Fruit fly (Drosophila melanogaster) whole organism, embryonic: ENCODE measurements around the gene Fitm.

Experiments
- Bgb ChIP-seq: fragments of 200-800 bp; sonication (Bioruptor generic); IDR thresholded peaks from 2 replicates; pipeline ENCODE4 v1.3.6; 2022; ENCODE audit warnings: missing biosample characterization, missing genetic modification characterization; ENCODE audit not compliant: partially characterized antibody
- CG10543 ChIP-seq: fragments of 200-800 bp; sonication (Bioruptor generic); optimal IDR thresholded peaks from 3 replicates; lab custom pipeline; 2017; ENCODE audit warnings: missing biosample characterization, mild to moderate bottlenecking, missing genetic modification characterization, moderate library complexity
- CG10565 ChIP-seq: fragments of 200-800 bp; sonication (Bioruptor generic); optimal IDR thresholded peaks from 3 replicates; lab custom pipeline; 2016; ENCODE audit warnings: missing biosample characterization, mild to moderate bottlenecking, missing genetic modification characterization
- CG11456 ChIP-seq: fragments of 200-800 bp; sonication (Bioruptor generic); IDR thresholded peaks from 3 replicates; pipeline ENCODE4 v1.3.6; 2022; ENCODE audit warnings: missing biosample characterization, missing genetic modification characterization
- CG14860 ChIP-seq: fragments of 200-800 bp; sonication (Bioruptor generic); IDR thresholded peaks from 3 replicates; pipeline ENCODE4 v1.3.6; 2022; ENCODE audit warnings: missing biosample characterization, missing genetic modification characterization; ENCODE audit not compliant: partially characterized antibody
- CG17328 ChIP-seq: fragments of 200-800 bp; sonication (Bioruptor generic); IDR thresholded peaks from 2 replicates; pipeline ENCODE4 v1.3.6; 2022; ENCODE audit warnings: missing biosample characterization, missing genetic modification characterization
- CG18011 ChIP-seq: fragments of 200-800 bp; sonication (Bioruptor generic); optimal IDR thresholded peaks from 2 replicates; lab custom pipeline; 2017; ENCODE audit warnings: missing biosample characterization, missing genetic modification characterization, mild to moderate bottlenecking, moderate library complexity, missing genotype
- CG5953 ChIP-seq: fragments of 200-800 bp; sonication (Bioruptor generic); IDR thresholded peaks from 2 replicates; pipeline ENCODE4 v1.3.6; 2022; ENCODE audit warnings: missing biosample characterization, missing genetic modification characterization
- CG6272 ChIP-seq: fragments of 200-800 bp; sonication (Bioruptor generic); IDR thresholded peaks from 2 replicates; pipeline ENCODE4 v1.3.6; 2022; ENCODE audit warnings: missing biosample characterization, missing genetic modification characterization
- CG8924 ChIP-seq: fragments of 200-800 bp; optimal IDR thresholded peaks from 3 replicates; lab custom pipeline; 2019; ENCODE audit warnings: missing biosample characterization, mild to moderate bottlenecking, missing genetic modification characterization, moderate library complexity
- CG9797 ChIP-seq: fragments of 200-800 bp; sonication (Bioruptor generic); optimal IDR thresholded peaks from 3 replicates; lab custom pipeline; 2018; ENCODE audit warnings: missing biosample characterization, mild to moderate bottlenecking, missing genetic modification characterization
- Dek ChIP-seq: fragments of 200-800 bp; sonication (Bioruptor generic); optimal IDR thresholded peaks from 3 replicates; lab custom pipeline; 2019; ENCODE audit warnings: missing biosample characterization, mild to moderate bottlenecking, missing genetic modification characterization, moderate library complexity
- Dll ChIP-seq: fragments of 200-800 bp; sonication (Bioruptor generic); IDR thresholded peaks from 4 replicates; pipeline ENCODE4 v1.3.6; 2022; ENCODE audit warnings: missing biosample characterization, missing genetic modification characterization; ENCODE audit not compliant: partially characterized antibody
- Doc3 ChIP-seq: fragments of 200-800 bp; sonication (Bioruptor generic); IDR thresholded peaks from 3 replicates; pipeline ENCODE4 v1.3.6; 2022; ENCODE audit warnings: missing biosample characterization, missing genetic modification characterization; ENCODE audit not compliant: partially characterized antibody
- Eip74EF ChIP-seq, 2 experiments: fragments of 200-800 bp in 1 of 2; fragments of >200 bp in 1 of 2; sonication (Bioruptor generic) in 1 of 2; optimal IDR thresholded peaks; 2 replicates each; lab custom pipeline; 2017 to 2019; ENCODE audit warnings: missing biosample characterization in 2 of 2, missing genetic modification characterization in 2 of 2, mild to moderate bottlenecking in 1 of 2, moderate library complexity in 1 of 2
- Ets65A ChIP-seq: fragments of 200-800 bp; sonication (Bioruptor generic); peaks from one replicate; lab custom pipeline; 2016; ENCODE audit warnings: missing biosample characterization, missing genetic modification characterization
- Hmr ChIP-seq: fragments of 200-800 bp; sonication (Bioruptor generic); optimal IDR thresholded peaks from 3 replicates; lab custom pipeline; 2017; ENCODE audit warnings: mild to moderate bottlenecking, missing biosample characterization, missing genetic modification reagents, missing genetic modification characterization
- Jarid2 ChIP-seq: fragments of 200-800 bp; sonication (Bioruptor generic); optimal IDR thresholded peaks from 3 replicates; lab custom pipeline; 2017; ENCODE audit warnings: mild to moderate bottlenecking, missing biosample characterization, missing genetic modification reagents, missing genetic modification characterization
- MBD-R2 ChIP-seq: fragments of 200-800 bp; sonication (Bioruptor generic); IDR thresholded peaks from 2 replicates; pipeline ENCODE4 v1.3.6; 2022; ENCODE audit warnings: missing biosample characterization, missing genetic modification characterization
- Med ChIP-seq: fragments of 200-800 bp; sonication (Bioruptor generic); peaks from one replicate; lab custom pipeline; 2016; ENCODE audit warnings: missing biosample characterization, missing genetic modification characterization, mild to moderate bottlenecking, inconsistent platforms, moderate library complexity
- Mrtf ChIP-seq: fragments of 200-800 bp; sonication (Bioruptor generic); IDR thresholded peaks from 3 replicates; pipeline ENCODE4 v1.3.6; 2022; ENCODE audit warnings: missing biosample characterization, missing genetic modification characterization
- Opbp ChIP-seq: fragments of 200-800 bp; sonication (Bioruptor generic); IDR thresholded peaks from 3 replicates; pipeline ENCODE4 v1.3.6; 2022; ENCODE audit warnings: missing biosample characterization, missing genetic modification characterization; ENCODE audit not compliant: partially characterized antibody
- Scr ChIP-seq: fragments of 200-800 bp; sonication (Bioruptor generic); IDR thresholded peaks from 2 replicates; pipeline ENCODE4 v1.3.6; 2022; ENCODE audit warnings: missing biosample characterization, missing genetic modification characterization; ENCODE audit not compliant: partially characterized antibody
- Sry-δ ChIP-seq: fragments of 200-800 bp; sonication (Bioruptor generic); optimal IDR thresholded peaks from 2 replicates; lab custom pipeline; 2016; ENCODE audit warnings: missing biosample characterization, missing genetic modification characterization
- Stat92E ChIP-seq, 3 experiments: fragments of >200 bp in 2 of 3; fragments of 200-800 bp in 1 of 3; sonication (Bioruptor generic) in 1 of 3; optimal IDR thresholded peaks; 2 replicates each; lab custom pipeline; 2017 to 2019; ENCODE audit warnings: missing biosample characterization in 3 of 3, missing genetic modification characterization in 3 of 3, mild to moderate bottlenecking in 1 of 3, moderate library complexity in 1 of 3
- amos ChIP-seq: fragments of 200-800 bp; sonication (Bioruptor generic); IDR thresholded peaks from 2 replicates; pipeline ENCODE4 v1.3.6; 2022; ENCODE audit warnings: missing biosample characterization, missing genetic modification characterization; ENCODE audit not compliant: partially characterized antibody
- bbx ChIP-seq: fragments of 200-800 bp; sonication (Bioruptor generic); IDR thresholded peaks from 2 replicates; pipeline ENCODE4 v1.3.6; 2022; ENCODE audit warnings: missing biosample characterization, missing genetic modification characterization; ENCODE audit not compliant: partially characterized antibody
- crp ChIP-seq, 2 experiments: fragments of 200-800 bp; sonication (Bioruptor generic); optimal IDR thresholded peaks; 2 replicates in 1 of 2; 3 replicates in 1 of 2; lab custom pipeline; 2017; ENCODE audit warnings: missing biosample characterization in 2 of 2, missing genetic modification characterization in 2 of 2, mild to moderate bottlenecking in 1 of 2, moderate library complexity in 1 of 2
- esg ChIP-seq: fragments of 200-800 bp; sonication (Bioruptor generic); conservative IDR thresholded peaks from 2 replicates; pipeline ENCODE4 v1.3.6; 2022; ENCODE audit warnings: missing biosample characterization, missing genetic modification characterization
- gce ChIP-seq: fragments of 200-800 bp; sonication (Bioruptor generic); IDR thresholded peaks from 3 replicates; pipeline ENCODE4 v1.3.6; 2022; ENCODE audit warnings: missing biosample characterization, missing genetic modification characterization
- gem ChIP-seq: fragments of 200-800 bp; sonication (Bioruptor generic); optimal IDR thresholded peaks from 2 replicates; lab custom pipeline; 2019; ENCODE audit warnings: missing biosample characterization, mild to moderate bottlenecking, missing genetic modification characterization, moderate library complexity
- gfzf ChIP-seq: fragments of 200-800 bp; sonication (Bioruptor generic); optimal IDR thresholded peaks from 2 replicates; lab custom pipeline; 2016; ENCODE audit warnings: missing biosample characterization, mild to moderate bottlenecking, missing genetic modification characterization, moderate library complexity
- gsb ChIP-seq: fragments of 200-800 bp; sonication (Bioruptor generic); IDR thresholded peaks from 2 replicates; pipeline ENCODE4 v1.3.6; 2022; ENCODE audit warnings: missing biosample characterization, missing genetic modification characterization
- h ChIP-seq: fragments of >200 bp; optimal IDR thresholded peaks from 2 replicates; lab custom pipeline; 2017
- hb ChIP-seq: fragments of 200-800 bp; sonication (Bioruptor generic); IDR thresholded peaks from 3 replicates; pipeline ENCODE4 v1.3.6; 2022; ENCODE audit warnings: missing biosample characterization, missing genetic modification characterization; ENCODE audit not compliant: partially characterized antibody
- hkb ChIP-seq, 2 experiments: fragments of 200-800 bp in 1 of 2; fragments of >200 bp in 1 of 2; sonication (Bioruptor generic) in 1 of 2; IDR thresholded peaks in 1 of 2; optimal IDR thresholded peaks in 1 of 2; 2 replicates each; pipeline versions ENCODE4 v1.3.6 to Lab custom; 2017 to 2022; ENCODE audit warnings: missing biosample characterization in 1 of 2, missing genetic modification characterization in 1 of 2
- inv ChIP-seq: fragments of 200-800 bp; sonication (Bioruptor generic); IDR thresholded peaks from 2 replicates; pipeline ENCODE4 v1.3.6; 2022; ENCODE audit warnings: missing biosample characterization, missing genetic modification characterization; ENCODE audit not compliant: partially characterized antibody
- kay ChIP-seq: fragments of 200-800 bp; sonication (Bioruptor generic); optimal IDR thresholded peaks from 2 replicates; lab custom pipeline; 2016; ENCODE audit warnings: missing biosample characterization, missing genetic modification characterization
- mld ChIP-seq: fragments of 200-800 bp; sonication (Bioruptor generic); IDR thresholded peaks from 3 replicates; pipeline ENCODE4 v1.3.6; 2022; ENCODE audit warnings: missing biosample characterization, missing genetic modification characterization; ENCODE audit not compliant: partially characterized antibody
- nom ChIP-seq: fragments of 200-800 bp; sonication (Bioruptor generic); optimal IDR thresholded peaks from 2 replicates; lab custom pipeline; 2017; ENCODE audit warnings: missing biosample characterization, missing genetic modification characterization, mild to moderate bottlenecking, moderate library complexity, missing genetic modification reagents
- pfk ChIP-seq: fragments of 200-800 bp; sonication (Bioruptor generic); optimal IDR thresholded peaks from 2 replicates; lab custom pipeline; 2018; ENCODE audit warnings: missing biosample characterization, mild to moderate bottlenecking, missing genetic modification characterization, moderate library complexity
- ro ChIP-seq: fragments of 200-800 bp; sonication (Bioruptor generic); IDR thresholded peaks from 2 replicates; pipeline ENCODE4 v1.3.6; 2022; ENCODE audit warnings: missing biosample characterization, missing genetic modification characterization
- sens ChIP-seq: fragments of 200-800 bp; sonication (Bioruptor generic); peaks from one replicate; lab custom pipeline; 2016; ENCODE audit warnings: missing biosample characterization, missing genetic modification characterization
- sqz ChIP-seq: fragments of 200-800 bp; sonication (Bioruptor generic); optimal IDR thresholded peaks from 3 replicates; lab custom pipeline; 2018; ENCODE audit warnings: missing biosample characterization, mild to moderate bottlenecking, missing genetic modification characterization
- tio ChIP-seq: fragments of 200-800 bp; sonication (Bioruptor generic); optimal IDR thresholded peaks from 2 replicates; lab custom pipeline; 2017; ENCODE audit warnings: missing biosample characterization, missing genetic modification characterization, inconsistent platforms
- tna ChIP-seq: fragments of 200-800 bp; sonication (Bioruptor generic); IDR thresholded peaks from 2 replicates; pipeline ENCODE4 v1.3.6; 2022; ENCODE audit warnings: missing biosample characterization, missing genetic modification characterization; ENCODE audit not compliant: partially characterized antibody

The Fitm gene

DNA sequence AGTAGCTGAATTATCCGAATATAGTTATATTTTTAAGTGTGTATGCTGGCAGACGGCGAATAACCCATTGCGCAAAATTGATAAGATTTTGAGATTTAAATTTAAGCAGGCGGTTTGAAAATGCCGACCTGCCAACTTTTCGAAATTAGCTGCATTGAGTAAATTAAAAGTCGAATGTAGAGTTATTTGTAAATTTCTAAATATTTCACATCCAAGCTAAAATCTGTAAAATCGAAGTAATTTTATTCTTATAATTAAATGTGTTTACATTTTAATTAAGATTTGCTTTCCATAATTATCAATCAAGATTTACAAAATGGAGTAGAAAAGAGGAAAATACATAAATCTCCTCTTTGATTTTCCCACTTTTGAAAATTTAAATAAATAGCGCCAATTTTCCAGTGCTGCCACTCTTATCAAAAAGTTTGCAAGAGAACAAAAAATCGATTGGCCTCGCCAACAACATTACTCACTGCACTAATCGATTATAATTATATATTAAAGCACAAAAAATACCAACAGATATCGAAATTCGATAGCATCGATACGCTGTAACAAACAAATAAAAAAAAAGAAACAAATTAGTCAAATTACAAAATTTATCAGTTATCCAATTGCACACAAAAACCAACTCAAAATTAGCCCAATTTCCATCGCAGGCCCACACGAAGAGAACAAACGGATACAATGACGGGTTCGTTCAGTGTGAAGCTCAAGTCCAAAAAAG lies 12.0 kb downstream of the Fitm start, which contains the start of gene Yod1 (continued):
- TF ChIP-seq kay (GFP tag; lab: Kevin White, UChicago) = peak; percentile 62
- TF ChIP-seq MBD-R2 (GFP tag; lab: Robert Waterston, UW) = peak; percentile 49
- peak; percentile 35 for TF ChIP-seq inv (GFP tag; lab: Robert Waterston, UW)
- TF ChIP-seq CG14860 (GFP tag; lab: Robert Waterston, UW) = peak; percentile 62; the same call in 1 of the 3 replicates
- TF ChIP-seq sqz (GFP tag; lab: Kevin White, UChicago) = peak; percentile 69
- TF ChIP-seq amos = peak; percentile 73
- peak; percentile 4 for TF ChIP-seq Med
- TF ChIP-seq gem = peak; percentile 18
- TF ChIP-seq Opbp (GFP tag; lab: Robert Waterston, UW) = peak; percentile 64; the same call in 2 of the 3 replicates
- peak; percentile 50; the same call in 2 of the 3 replicates for TF ChIP-seq mld (GFP tag; lab: Robert Waterston, UW)
- peak; percentile 2 for TF ChIP-seq Dek (tag; lab: Kevin White, UChicago)
- TF ChIP-seq gce = no peak
- TF ChIP-seq gsb (GFP tag; lab: Robert Waterston, UW) = no peak
- peak; percentile 75 for TF ChIP-seq sens
- no peak for TF ChIP-seq hkb (optimal IDR thresholded peaks at IDR 0.05; lab: Kevin White, UChicago)
- TF ChIP-seq hkb (GFP tag; IDR thresholded peaks at IDR 0.05; lab: Robert Waterston, UW) = no peak
- no peak for TF ChIP-seq CG18011 (GFP tag; lab: Kevin White, UChicago)
- TF ChIP-seq tio (GFP tag; lab: Kevin White, UChicago) = no peak
- no peak for TF ChIP-seq Jarid2 (GFP tag; lab: Kevin White, UChicago)
- TF ChIP-seq gfzf = peak; percentile 32
- TF ChIP-seq CG11456 = no peak
- peak; percentile 67 for TF ChIP-seq Scr
- TF ChIP-seq tna = peak; percentile 70
- peak in 1 of 2 experiments; percentile 11 for TF ChIP-seq crp (GFP tag; optimal IDR thresholded peaks at IDR 0.05; lab: Kevin White, UChicago)
- no peak for TF ChIP-seq CG10543 (GFP tag; lab: Kevin White, UChicago)
- TF ChIP-seq CG9797 (GFP tag; lab: Kevin White, UChicago) = peak; percentile 30
- TF ChIP-seq Doc3 = peak; percentile 56; the same call in 2 of the 3 replicates
- peak; percentile 40 for TF ChIP-seq CG8924 (tag; lab: Kevin White, UChicago)
- peak; percentile 76; the same call in 1 of the 2 replicates for TF ChIP-seq Bgb (GFP tag; lab: Robert Waterston, UW)
- TF ChIP-seq Dll = peak; percentile 81; the same call in 3 of the 4 replicates
- TF ChIP-seq bbx (GFP tag; lab: Robert Waterston, UW) = peak; percentile 67

DNA sequence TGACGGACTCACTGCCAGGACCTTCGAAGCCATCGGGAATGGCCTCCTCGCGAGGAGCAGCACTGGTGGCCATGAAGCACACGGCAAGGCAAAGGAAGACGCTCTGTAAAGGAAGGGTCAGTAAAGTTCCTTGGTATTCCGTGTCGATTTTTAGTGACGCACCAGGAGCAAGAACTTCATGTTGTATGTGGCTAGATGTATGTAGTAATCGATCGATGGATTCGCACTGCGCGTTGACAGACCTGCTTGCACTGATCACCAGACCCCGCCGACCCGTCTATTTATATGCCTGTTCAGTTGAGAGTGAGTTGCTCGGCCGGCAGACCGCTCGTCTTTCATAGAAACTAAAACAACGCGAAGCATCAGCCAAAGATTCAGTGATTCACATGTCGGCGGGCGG lies 12.9 kb downstream of the Fitm start, which contains the start of gene CG15213:
TSS of gene CG15213 (minus strand) at position 255 of the 400 bp plus-strand sequence.
- 0 out of 2 replicates have a peak, but pooled peaks have one; percentile 9 for TF ChIP-seq CG6272 (GFP tag; lab: Robert Waterston, UW)
- TF ChIP-seq CG10565 (GFP tag; lab: Kevin White, UChicago) = no peak
- TF ChIP-seq nom (GFP tag; lab: Kevin White, UChicago) = no peak
- TF ChIP-seq esg (GFP tag; lab: Robert Waterston, UW) = no peak
- no peak for TF ChIP-seq tna
- no peak for TF ChIP-seq pfk (GFP tag; lab: Kevin White, UChicago)
- no peak for TF ChIP-seq CG5953 (GFP tag; lab: Robert Waterston, UW)
- TF ChIP-seq Hmr = no peak
- TF ChIP-seq Sry-δ (GFP tag; lab: Kevin White, UChicago) = no peak
- no peak for TF ChIP-seq hb (GFP tag; lab: Robert Waterston, UW)
- TF ChIP-seq Mrtf (GFP tag; lab: Robert Waterston, UW) = no peak
- 0 out of 2 replicates have a peak, but pooled peaks have one; percentile 4 for TF ChIP-seq CG17328 (GFP tag; lab: Robert Waterston, UW)
- TF ChIP-seq ro = no peak
- no peak for TF ChIP-seq h (lab: Kevin White, UChicago)
- no peak for TF ChIP-seq Eip74EF (GFP tag; optimal IDR thresholded peaks at IDR 0.05; lab: Kevin White, UChicago)
- 0 out of 3 replicates have a peak, but pooled peaks have one; percentile 20 for TF ChIP-seq gce
- no peak for TF ChIP-seq Stat92E (GFP tag; optimal IDR thresholded peaks at IDR 0.05; lab: Kevin White, UChicago)
- peak; percentile 27 for TF ChIP-seq Med
- peak; percentile 91 for TF ChIP-seq Ets65A (GFP tag; lab: Kevin White, UChicago)
